Fruit fly (Drosophila melanogaster) whole organism, embryonic: ENCODE measurements around the gene CG12078.

Experiments
- Awh ChIP-seq: fragments of 200-800 bp; sonication (Bioruptor generic); IDR thresholded peaks from 2 replicates; pipeline ENCODE4, ENCODE4 v1.3.6; 2022; ENCODE audit warnings: missing biosample characterization, missing genetic modification characterization
- CG10209 ChIP-seq: fragments of 200-800 bp; sonication (Bioruptor generic); optimal IDR thresholded peaks from 3 replicates; lab custom pipeline; 2017; ENCODE audit warnings: missing biosample characterization, mild to moderate bottlenecking, missing genetic modification characterization, missing genetic modification reagents
- CG11085 ChIP-seq: fragments of 200-800 bp; sonication (Bioruptor generic); IDR thresholded peaks from 2 replicates; pipeline ENCODE4 v1.3.6; 2022; ENCODE audit warnings: missing biosample characterization, missing genetic modification characterization
- CG14965 ChIP-seq: fragments of 200-800 bp; sonication (Bioruptor generic); optimal IDR thresholded peaks from 2 replicates; lab custom pipeline; 2016; ENCODE audit warnings: missing biosample characterization, missing genetic modification characterization, borderline replicate concordance
- CG15601 ChIP-seq: fragments of 200-800 bp; sonication (Bioruptor generic); optimal IDR thresholded peaks from 3 replicates; lab custom pipeline; 2019; ENCODE audit warnings: missing biosample characterization, mild to moderate bottlenecking, missing genetic modification characterization, moderate library complexity
- CG15696 ChIP-seq: fragments of 200-800 bp; sonication (Bioruptor generic); optimal IDR thresholded peaks from 2 replicates; lab custom pipeline; 2019; ENCODE audit warnings: missing biosample characterization, mild to moderate bottlenecking, missing genetic modification characterization, moderate library complexity
- CG17359 ChIP-seq: fragments of 200-800 bp; sonication (Bioruptor generic); optimal IDR thresholded peaks from 3 replicates; lab custom pipeline; 2018; ENCODE audit warnings: missing biosample characterization, mild to moderate bottlenecking, missing genetic modification characterization, moderate library complexity
- CG3065 ChIP-seq: fragments of 200-800 bp; sonication (Bioruptor generic); optimal IDR thresholded peaks from 2 replicates; lab custom pipeline; 2016; ENCODE audit warnings: missing biosample characterization, missing genetic modification characterization
- CG32532 ChIP-seq: fragments of 200-800 bp; sonication (Bioruptor generic); IDR thresholded peaks from 2 replicates; pipeline ENCODE4 v1.3.6; 2022; ENCODE audit warnings: missing biosample characterization, missing genetic modification characterization
- CG3726 ChIP-seq: fragments of 200-800 bp; sonication (Bioruptor generic); IDR thresholded peaks from 3 replicates; pipeline ENCODE4, ENCODE4 v1.3.6; 2022; ENCODE audit warnings: missing biosample characterization, missing genetic modification characterization
- CG43689 ChIP-seq: fragments of 200-800 bp; sonication (Bioruptor generic); IDR thresholded peaks from 2 replicates; pipeline ENCODE4 v1.3.6; 2022; ENCODE audit warnings: missing biosample characterization, missing genetic modification characterization
- CG4424 ChIP-seq: fragments of 200-800 bp; sonication (Bioruptor generic); optimal IDR thresholded peaks from 3 replicates; lab custom pipeline; 2016; ENCODE audit warnings: missing biosample characterization, missing genetic modification characterization
- CG6791 ChIP-seq: fragments of 200-800 bp; sonication (Bioruptor generic); IDR thresholded peaks from 3 replicates; pipeline ENCODE4 v1.3.6; 2022; ENCODE audit warnings: missing biosample characterization, missing genetic modification characterization; ENCODE audit not compliant: partially characterized antibody
- CG8388 ChIP-seq: fragments of 200-800 bp; sonication (Bioruptor generic); optimal IDR thresholded peaks from 2 replicates; lab custom pipeline; 2019; ENCODE audit warnings: missing biosample characterization, mild to moderate bottlenecking, missing genetic modification characterization, moderate library complexity
- CG9215 ChIP-seq: fragments of 200-800 bp; sonication (Bioruptor generic); IDR thresholded peaks from 2 replicates; pipeline ENCODE4 v1.3.6; 2022; ENCODE audit warnings: missing biosample characterization, missing genetic modification characterization
- CG9817 ChIP-seq: fragments of 200-800 bp; sonication (Bioruptor generic); optimal IDR thresholded peaks from 2 replicates; lab custom pipeline; 2018; ENCODE audit warnings: missing biosample characterization, mild to moderate bottlenecking, missing genetic modification characterization, moderate library complexity
- Dip3 ChIP-seq: fragments of 200-800 bp; sonication (Bioruptor generic); optimal IDR thresholded peaks from 3 replicates; lab custom pipeline; 2016; ENCODE audit warnings: missing biosample characterization, missing genetic modification characterization
- Dp ChIP-seq: fragments of 200-800 bp; sonication (Bioruptor generic); optimal IDR thresholded peaks from 2 replicates; lab custom pipeline; 2018; ENCODE audit warnings: missing biosample characterization, mild to moderate bottlenecking, missing genetic modification characterization, moderate library complexity
- NK7.1 ChIP-seq: fragments of 200-800 bp; sonication (Bioruptor generic); optimal IDR thresholded peaks from 3 replicates; lab custom pipeline; 2016; ENCODE audit warnings: missing biosample characterization, missing genetic modification characterization
- Oli ChIP-seq: fragments of 200-800 bp; sonication (Bioruptor generic); optimal IDR thresholded peaks from 2 replicates; lab custom pipeline; 2018; ENCODE audit warnings: missing biosample characterization, mild to moderate bottlenecking, missing genetic modification characterization, moderate library complexity
- Scr ChIP-seq: fragments of 200-800 bp; sonication (Bioruptor generic); IDR thresholded peaks from 2 replicates; pipeline ENCODE4 v1.3.6; 2022; ENCODE audit warnings: missing biosample characterization, missing genetic modification characterization; ENCODE audit not compliant: partially characterized antibody
- Ssrp ChIP-seq: fragments of 200-800 bp; sonication (Bioruptor generic); optimal IDR thresholded peaks from 2 replicates; lab custom pipeline; 2018; ENCODE audit warnings: missing biosample characterization, mild to moderate bottlenecking, missing genetic modification characterization, moderate library complexity
- Stat92E ChIP-seq, 3 experiments: fragments of >200 bp in 2 of 3; fragments of 200-800 bp in 1 of 3; sonication (Bioruptor generic) in 1 of 3; optimal IDR thresholded peaks; 2 replicates each; lab custom pipeline; 2017 to 2019; ENCODE audit warnings: missing biosample characterization in 3 of 3, missing genetic modification characterization in 3 of 3, mild to moderate bottlenecking in 1 of 3, moderate library complexity in 1 of 3
- amos ChIP-seq: fragments of 200-800 bp; sonication (Bioruptor generic); IDR thresholded peaks from 2 replicates; pipeline ENCODE4 v1.3.6; 2022; ENCODE audit warnings: missing biosample characterization, missing genetic modification characterization; ENCODE audit not compliant: partially characterized antibody
- ato ChIP-seq: fragments of 200-800 bp; sonication (Bioruptor generic); IDR thresholded peaks from 2 replicates; pipeline ENCODE4 v1.3.6; 2022; ENCODE audit warnings: missing biosample characterization, missing genetic modification characterization; ENCODE audit not compliant: partially characterized antibody
- bbx ChIP-seq: fragments of 200-800 bp; sonication (Bioruptor generic); IDR thresholded peaks from 2 replicates; pipeline ENCODE4 v1.3.6; 2022; ENCODE audit warnings: missing biosample characterization, missing genetic modification characterization; ENCODE audit not compliant: partially characterized antibody
- chinmo ChIP-seq: fragments of 200-800 bp; sonication (Bioruptor generic); IDR thresholded peaks from 4 replicates; pipeline ENCODE4 v1.3.6; 2022; ENCODE audit warnings: missing biosample characterization, missing genetic modification characterization; ENCODE audit not compliant: partially characterized antibody
- ci ChIP-seq: fragments of 200-800 bp; sonication (Bioruptor generic); IDR thresholded peaks from 3 replicates; pipeline ENCODE4 v1.3.6; 2022; ENCODE audit warnings: missing biosample characterization, missing genetic modification characterization
- dimm ChIP-seq: fragments of 200-800 bp; sonication (Bioruptor generic); IDR thresholded peaks from 2 replicates; pipeline ENCODE4 v1.3.6; 2022; ENCODE audit warnings: missing biosample characterization, missing genetic modification characterization
- dmrt99B ChIP-seq: fragments of 200-800 bp; sonication (Bioruptor generic); optimal IDR thresholded peaks from 2 replicates; lab custom pipeline; 2018; ENCODE audit warnings: missing biosample characterization, mild to moderate bottlenecking, missing genetic modification characterization, moderate library complexity
- exex ChIP-seq: fragments of 200-800 bp; sonication (Bioruptor generic); optimal IDR thresholded peaks from 4 replicates; lab custom pipeline; 2018; ENCODE audit warnings: missing biosample characterization, mild to moderate bottlenecking, missing genetic modification characterization, moderate library complexity
- gcm2 ChIP-seq: fragments of 200-800 bp; sonication (Bioruptor generic); optimal IDR thresholded peaks from 2 replicates; lab custom pipeline; 2016; ENCODE audit warnings: missing biosample characterization, missing genetic modification characterization
- grau ChIP-seq: fragments of 200-800 bp; optimal IDR thresholded peaks from 3 replicates; lab custom pipeline; 2019; ENCODE audit warnings: missing biosample characterization, mild to moderate bottlenecking, missing genetic modification characterization, moderate library complexity
- hth ChIP-seq: fragments of >200 bp; optimal IDR thresholded peaks from 2 replicates; lab custom pipeline; 2017; ENCODE audit warnings: inconsistent platforms
- kay ChIP-seq: fragments of 200-800 bp; sonication (Bioruptor generic); optimal IDR thresholded peaks from 2 replicates; lab custom pipeline; 2016; ENCODE audit warnings: missing biosample characterization, missing genetic modification characterization
- klu ChIP-seq: fragments of 200-800 bp; sonication (Bioruptor generic); IDR thresholded peaks from 2 replicates; pipeline ENCODE4 v1.3.6; 2022; ENCODE audit warnings: missing biosample characterization, missing genetic modification characterization
- lbe ChIP-seq: fragments of 200-800 bp; sonication (Bioruptor generic); optimal IDR thresholded peaks from 2 replicates; lab custom pipeline; 2016; ENCODE audit warnings: missing biosample characterization, mild to moderate bottlenecking, missing genetic modification characterization
- lola ChIP-seq, 3 experiments: fragments of >200 bp in 2 of 3; fragments of 200-800 bp in 1 of 3; sonication (Bioruptor generic) in 1 of 3; optimal IDR thresholded peaks; 2 replicates each; lab custom pipeline; 2017 to 2019; ENCODE audit warnings: missing biosample characterization in 3 of 3, missing genetic modification characterization in 3 of 3, mild to moderate bottlenecking in 1 of 3, moderate library complexity in 1 of 3
- nom ChIP-seq: fragments of 200-800 bp; sonication (Bioruptor generic); optimal IDR thresholded peaks from 2 replicates; lab custom pipeline; 2017; ENCODE audit warnings: missing biosample characterization, missing genetic modification characterization, mild to moderate bottlenecking, moderate library complexity, missing genetic modification reagents
- phol ChIP-seq: fragments of 200-800 bp; sonication (Bioruptor generic); optimal IDR thresholded peaks from 3 replicates; lab custom pipeline; 2018; ENCODE audit warnings: missing biosample characterization, mild to moderate bottlenecking, missing genetic modification characterization, moderate library complexity
- pnt ChIP-seq: fragments of 200-800 bp; sonication (Bioruptor generic); optimal IDR thresholded peaks from 3 replicates; lab custom pipeline; 2016; ENCODE audit warnings: missing biosample characterization, missing genetic modification characterization
- row ChIP-seq: fragments of 200-800 bp; sonication (Bioruptor generic); IDR thresholded peaks from 3 replicates; pipeline ENCODE4 v1.3.6; 2022; ENCODE audit warnings: missing biosample characterization, missing genetic modification characterization
- sens ChIP-seq: fragments of 200-800 bp; sonication (Bioruptor generic); peaks from one replicate; lab custom pipeline; 2016; ENCODE audit warnings: missing biosample characterization, missing genetic modification characterization
- stc ChIP-seq: fragments of 200-800 bp; sonication (Bioruptor generic); IDR thresholded peaks from 2 replicates; pipeline ENCODE4 v1.3.6; 2022; ENCODE audit warnings: missing biosample characterization, missing genetic modification characterization
- yki ChIP-seq: fragments of >200 bp; optimal IDR thresholded peaks from 3 replicates; lab custom pipeline; 2018
- zf30C ChIP-seq: fragments of 200-800 bp; sonication (Bioruptor generic); optimal IDR thresholded peaks from 3 replicates; lab custom pipeline; 2018; ENCODE audit warnings: missing biosample characterization, mild to moderate bottlenecking, missing genetic modification characterization
- zfh2 ChIP-seq: fragments of 200-800 bp; sonication (Bioruptor generic); optimal IDR thresholded peaks from 2 replicates; lab custom pipeline; 2016; ENCODE audit warnings: missing biosample characterization, missing genetic modification characterization

CG12078 gene

DNA sequence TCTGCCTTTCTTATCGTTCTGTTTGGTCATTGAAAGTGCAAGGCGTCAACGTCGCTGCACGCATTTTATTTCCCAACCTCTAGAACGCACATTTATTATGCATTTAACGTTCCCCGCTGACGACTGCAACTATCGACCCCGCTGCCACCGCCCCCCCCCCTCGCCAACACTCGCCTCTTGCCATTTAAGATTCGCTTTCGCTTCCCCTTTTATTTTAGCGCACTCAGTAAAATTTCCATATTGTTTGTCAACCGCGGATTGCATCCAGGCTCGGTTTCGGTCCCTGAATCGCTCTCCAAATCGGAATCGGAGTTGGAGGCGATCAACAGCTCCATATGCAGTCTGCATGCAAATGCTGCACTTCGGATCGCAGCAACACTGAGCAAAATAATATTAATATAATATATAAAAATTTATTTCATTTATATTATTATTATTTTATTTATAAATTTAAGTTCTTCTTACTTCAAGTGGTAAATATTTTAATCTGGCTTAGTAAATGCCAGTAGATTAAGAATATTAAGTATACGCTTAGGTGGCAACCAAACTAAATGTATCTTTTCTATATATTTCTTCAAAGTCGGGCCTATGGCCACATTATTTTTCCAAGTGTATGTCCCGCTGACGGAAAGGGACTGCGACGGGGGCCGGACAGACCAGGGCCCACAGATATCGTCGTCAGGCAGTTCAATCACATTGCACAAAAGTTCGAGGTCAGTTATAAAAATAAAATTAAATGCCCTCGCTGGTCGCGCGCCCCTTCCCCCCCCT is 3.3 kb downstream of the CG12078 start (continued):
- peak; percentile 30 for TF ChIP-seq CG8388 (GFP tag; lab: Kevin White, UChicago)
- no peak for TF ChIP-seq CG32532 (GFP tag; lab: Robert Waterston, UW)
- TF ChIP-seq CG3065 (GFP tag; lab: Kevin White, UChicago): no peak
- TF ChIP-seq nom (GFP tag; lab: Kevin White, UChicago): peak; percentile 99
- no peak for TF ChIP-seq CG11085
- no peak for TF ChIP-seq pnt (GFP tag; lab: Kevin White, UChicago)
- no peak for TF ChIP-seq CG43689 (GFP tag; lab: Robert Waterston, UW)
- no peak for TF ChIP-seq zfh2
- TF ChIP-seq CG6791 (GFP tag; lab: Robert Waterston, UW): no peak
- no peak for TF ChIP-seq Dip3 (GFP tag; lab: Kevin White, UChicago)
- TF ChIP-seq ato: no peak
- TF ChIP-seq CG10209 (GFP tag; lab: Kevin White, UChicago): peak; percentile 12
- TF ChIP-seq Awh (GFP tag; lab: Robert Waterston, UW): no peak
- no peak for TF ChIP-seq kay (GFP tag; lab: Kevin White, UChicago)
- no peak for TF ChIP-seq CG14965 (GFP tag; lab: Kevin White, UChicago)
- TF ChIP-seq lola (GFP tag; optimal IDR thresholded peaks at IDR 0.05; lab: Kevin White, UChicago): peak in 1 of 3 experiments; percentile 37
- TF ChIP-seq dimm (GFP tag; lab: Robert Waterston, UW): peak; percentile 6; the same call in 1 of the 2 replicates
- TF ChIP-seq Oli (tag; lab: Kevin White, UChicago): peak; percentile 51
- TF ChIP-seq row (GFP tag; lab: Robert Waterston, UW): peak; percentile 25; the same call in 2 of the 3 replicates
- peak; percentile 77 for TF ChIP-seq dmrt99B
- TF ChIP-seq phol (tag; lab: Kevin White, UChicago): peak; percentile 34
- TF ChIP-seq Stat92E (GFP tag; optimal IDR thresholded peaks at IDR 0.05; lab: Kevin White, UChicago): no peak
- no peak for TF ChIP-seq Scr (GFP tag; lab: Robert Waterston, UW)
- TF ChIP-seq CG4424 (GFP tag; lab: Kevin White, UChicago): peak; percentile 3
- TF ChIP-seq Dp: no peak
- TF ChIP-seq CG9215 (GFP tag; lab: Robert Waterston, UW): no peak
- no peak for TF ChIP-seq amos (GFP tag; lab: Robert Waterston, UW)
- 0 out of 3 replicates have a peak, but pooled peaks have one; percentile 43 for TF ChIP-seq ci (GFP tag; lab: Robert Waterston, UW)
- no peak for TF ChIP-seq CG9817 (tag; lab: Kevin White, UChicago)
- TF ChIP-seq CG15696 (tag; lab: Kevin White, UChicago): no peak

dm6 chr3L:3239785-3240596 is 4.1 kb downstream of the CG12078 start:
- TF ChIP-seq CG15601 (tag; lab: Kevin White, UChicago): peak; percentile 5
- TF ChIP-seq zf30C (GFP tag; lab: Kevin White, UChicago): peak; percentile 47
- TF ChIP-seq lbe (GFP tag; lab: Kevin White, UChicago): peak; percentile 44
- 0 out of 4 replicates have a peak, but pooled peaks have one; percentile 35 for TF ChIP-seq chinmo
- no peak for TF ChIP-seq yki (lab: Kevin White, UChicago)
- TF ChIP-seq grau (tag; lab: Kevin White, UChicago): peak; percentile 24
- TF ChIP-seq sens: peak; percentile 53
- TF ChIP-seq NK7.1 (GFP tag; lab: Kevin White, UChicago): no peak
- TF ChIP-seq bbx (GFP tag; lab: Robert Waterston, UW): no peak
- no peak for TF ChIP-seq gcm2
- no peak for TF ChIP-seq CG3726
- no peak for TF ChIP-seq CG14965 (GFP tag; lab: Kevin White, UChicago)
- no peak for TF ChIP-seq hth (lab: Kevin White, UChicago)
- TF ChIP-seq stc (GFP tag; lab: Robert Waterston, UW): peak; percentile 13; the same call in 1 of the 2 replicates
- peak; percentile 9 for TF ChIP-seq CG17359 (tag; lab: Kevin White, UChicago)
- no peak for TF ChIP-seq klu (GFP tag; lab: Robert Waterston, UW)
- no peak for TF ChIP-seq Ssrp
- TF ChIP-seq exex (tag; lab: Kevin White, UChicago): peak; percentile 76
